Worm (Caenorhabditis elegans) whole organism, L1 larva: ENCODE measurements around the gene madf-4.

Experiments used
- C16A3.4 ChIP-seq: fragments of 150-350 bp; optimal IDR thresholded peaks from 2 replicates; lab custom pipeline; 2014; ENCODE audit warnings: missing biosample characterization, missing genetic modification characterization
- aha-1 ChIP-seq: fragments of 150-350 bp; optimal IDR thresholded peaks from 2 replicates; lab custom pipeline; 2014; ENCODE audit warnings: missing biosample characterization, missing genetic modification characterization
- blmp-1 ChIP-seq: fragments of 150-350 bp; optimal IDR thresholded peaks from 2 replicates; lab custom pipeline; 2014; ENCODE audit warnings: missing biosample characterization, missing genetic modification characterization
- ceh-63 ChIP-seq: fragments of 200-800 bp; sonication (Bioruptor generic); optimal IDR thresholded peaks from 2 replicates; lab custom pipeline; 2018; ENCODE audit warnings: mild to moderate bottlenecking, missing genetic modification characterization, missing compliant biosample characterization
- ceh-82 ChIP-seq, 3 experiments: fragments of 150-350 bp in 1 of 3; sonication (generic microtip) in 2 of 3; optimal IDR thresholded peaks; 2 replicates each; lab custom pipeline; 2014 to 2017; ENCODE audit warnings: missing biosample characterization in 3 of 3, missing genetic modification characterization in 3 of 3
- dpl-1 ChIP-seq, 3 experiments: fragments of 150-350 bp in 2 of 3; sonication (generic microtip) in 1 of 3; optimal IDR thresholded peaks; 2 replicates each; lab custom pipeline; 2014 to 2017; ENCODE audit warnings: missing biosample characterization in 3 of 3, missing genetic modification characterization in 3 of 3, missing genetic modification reagents in 3 of 3
- dsc-1 ChIP-seq: sonication (generic microtip); optimal IDR thresholded peaks from 2 replicates; lab custom pipeline; 2016; ENCODE audit warnings: mild to moderate bottlenecking, missing genetic modification characterization, missing compliant biosample characterization
- efl-1 ChIP-seq, 4 experiments: fragments of 150-350 bp; optimal IDR thresholded peaks in 3 of 4; peaks in 1 of 4; 1 replicate in 1 of 4; 2 replicates in 3 of 4; lab custom pipeline; 2014; ENCODE audit warnings: missing biosample characterization in 2 of 4, missing genetic modification characterization in 2 of 4, missing genetic modification reagents in 2 of 4
- egl-27 ChIP-seq, 2 experiments: fragments of 150-350 bp in 1 of 2; sonication (generic microtip); optimal IDR thresholded peaks; 3 replicates each; lab custom pipeline; 2017 to 2018; ENCODE audit warnings: missing biosample characterization in 2 of 2, missing genetic modification characterization in 2 of 2, missing genetic modification reagents in 2 of 2
- elt-2 ChIP-seq: sonication (generic microtip); optimal IDR thresholded peaks from 2 replicates; lab custom pipeline; 2016; ENCODE audit warnings: missing genetic modification characterization, mild to moderate bottlenecking, inconsistent platforms, missing compliant biosample characterization, missing genetic modification reagents
- fkh-10 ChIP-seq: sonication (generic microtip); optimal IDR thresholded peaks from 2 replicates; lab custom pipeline; 2017; ENCODE audit warnings: missing biosample characterization, missing genetic modification reagents, missing genetic modification characterization
- isw-1 ChIP-seq: fragments of 200-800 bp; sonication (Bioruptor generic); IDR thresholded peaks from 2 replicates; pipeline ENCODE4 v1.3.6; 2022; ENCODE audit warnings: missing genetic modification characterization, missing compliant biosample characterization
- lin-15B ChIP-seq: fragments of 150-350 bp; sonication (generic microtip); optimal IDR thresholded peaks from 3 replicates; lab custom pipeline; 2014; ENCODE audit warnings: missing biosample characterization, missing genetic modification characterization
- lin-35 ChIP-seq, 2 experiments: fragments of 150-350 bp; optimal IDR thresholded peaks; 2 replicates each; lab custom pipeline; 2014; ENCODE audit warnings: missing biosample characterization in 2 of 2, missing genetic modification characterization in 2 of 2, missing genetic modification reagents in 2 of 2
- lsy-2 ChIP-seq, 2 experiments: fragments of 150-350 bp; optimal IDR thresholded peaks; 2 replicates each; lab custom pipeline; 2014; ENCODE audit warnings: missing biosample characterization in 2 of 2, missing genetic modification characterization in 2 of 2
- mab-9 ChIP-seq: fragments of 200-800 bp; sonication (Bioruptor generic); IDR thresholded peaks from 2 replicates; pipeline ENCODE4 v1.3.6; 2022; ENCODE audit warnings: missing genetic modification reagents, missing genetic modification characterization, missing compliant biosample characterization
- mdl-1 ChIP-seq, 2 experiments: fragments of 150-350 bp; optimal IDR thresholded peaks; 2 replicates each; lab custom pipeline; 2014 to 2017; ENCODE audit warnings: missing biosample characterization in 2 of 2, missing genetic modification characterization in 2 of 2, inconsistent platforms in 1 of 2
- nhr-20 ChIP-seq: sonication (generic microtip); optimal IDR thresholded peaks from 2 replicates; lab custom pipeline; 2016; ENCODE audit warnings: mild to moderate bottlenecking, missing genetic modification characterization, missing compliant biosample characterization
- nhr-47 ChIP-seq: sonication (generic microtip); optimal IDR thresholded peaks from 2 replicates; lab custom pipeline; 2016; ENCODE audit warnings: mild to moderate bottlenecking, missing genetic modification characterization, moderate library complexity, missing compliant biosample characterization
- nhr-71 ChIP-seq: sonication (generic microtip); optimal IDR thresholded peaks from 2 replicates; lab custom pipeline; 2016; ENCODE audit warnings: mild to moderate bottlenecking, missing genetic modification characterization, moderate library complexity, missing compliant biosample characterization
- nhr-76 ChIP-seq: sonication (generic microtip); optimal IDR thresholded peaks from 2 replicates; lab custom pipeline; 2017; ENCODE audit warnings: missing biosample characterization, missing genetic modification characterization
- nhr-77 ChIP-seq: fragments of 150-350 bp; optimal IDR thresholded peaks from 2 replicates; lab custom pipeline; 2014; ENCODE audit warnings: missing biosample characterization, missing genetic modification characterization
- nhr-90 ChIP-seq: sonication (generic microtip); optimal IDR thresholded peaks from 2 replicates; lab custom pipeline; 2016; ENCODE audit warnings: mild to moderate bottlenecking, missing genetic modification characterization, missing compliant biosample characterization; ENCODE audit not compliant: poor library complexity
- pax-3 ChIP-seq: fragments of 200-800 bp; sonication (Bioruptor generic); optimal IDR thresholded peaks from 2 replicates; lab custom pipeline; 2018; ENCODE audit warnings: mild to moderate bottlenecking, missing genetic modification characterization, moderate library complexity, missing compliant biosample characterization
- pqm-1 ChIP-seq: sonication (generic microtip); optimal IDR thresholded peaks from 3 replicates; lab custom pipeline; 2017; ENCODE audit warnings: missing biosample characterization, missing genetic modification characterization
- rnt-1 ChIP-seq: sonication (generic microtip); optimal IDR thresholded peaks from 2 replicates; lab custom pipeline; 2016; ENCODE audit warnings: mild to moderate bottlenecking, missing genetic modification characterization, moderate library complexity, missing compliant biosample characterization
- skn-1 ChIP-seq: fragments of 150-350 bp; optimal IDR thresholded peaks from 2 replicates; lab custom pipeline; 2014; ENCODE audit warnings: missing biosample characterization, missing genetic modification characterization
- snu-23 ChIP-seq: sonication (generic microtip); optimal IDR thresholded peaks from 2 replicates; lab custom pipeline; 2016; ENCODE audit warnings: missing genetic modification characterization, missing compliant biosample characterization
- swsn-7 ChIP-seq: sonication (generic microtip); optimal IDR thresholded peaks from 2 replicates; lab custom pipeline; 2016; ENCODE audit warnings: missing genetic modification characterization, missing compliant biosample characterization
- tbx-2 ChIP-seq: sonication (generic microtip); optimal IDR thresholded peaks from 2 replicates; lab custom pipeline; 2016; ENCODE audit warnings: missing genetic modification characterization, missing compliant biosample characterization
- unc-130 ChIP-seq: fragments of 150-350 bp; optimal IDR thresholded peaks from 2 replicates; lab custom pipeline; 2017; ENCODE audit warnings: missing biosample characterization, missing genetic modification characterization, inconsistent platforms
- unc-30 ChIP-seq: sonication (generic microtip); optimal IDR thresholded peaks from 2 replicates; lab custom pipeline; 2017; ENCODE audit warnings: missing biosample characterization, missing genetic modification characterization
- unc-62 ChIP-seq: fragments of 150-350 bp; optimal IDR thresholded peaks from 2 replicates; lab custom pipeline; 2014; ENCODE audit warnings: missing biosample characterization, missing genetic modification reagents, missing genetic modification characterization
- xbp-1 ChIP-seq: sonication (generic microtip); optimal IDR thresholded peaks from 2 replicates; lab custom pipeline; 2016; ENCODE audit warnings: missing genetic modification characterization, missing compliant biosample characterization
- ztf-4 ChIP-seq: fragments of 150-350 bp; optimal IDR thresholded peaks from 2 replicates; lab custom pipeline; 2014; ENCODE audit warnings: missing biosample characterization, missing genetic modification characterization

madf-4 gene

ce11 chrV:9937435-9937834 is 24.9 kb downstream of the madf-4 start, which contains the start of gene srj-33:
srj-33 (minus strand) TSS chrV:9937535.
- no peak for TF ChIP-seq ceh-63 (GFP tag; lab: Kevin White, UChicago)

DNA sequence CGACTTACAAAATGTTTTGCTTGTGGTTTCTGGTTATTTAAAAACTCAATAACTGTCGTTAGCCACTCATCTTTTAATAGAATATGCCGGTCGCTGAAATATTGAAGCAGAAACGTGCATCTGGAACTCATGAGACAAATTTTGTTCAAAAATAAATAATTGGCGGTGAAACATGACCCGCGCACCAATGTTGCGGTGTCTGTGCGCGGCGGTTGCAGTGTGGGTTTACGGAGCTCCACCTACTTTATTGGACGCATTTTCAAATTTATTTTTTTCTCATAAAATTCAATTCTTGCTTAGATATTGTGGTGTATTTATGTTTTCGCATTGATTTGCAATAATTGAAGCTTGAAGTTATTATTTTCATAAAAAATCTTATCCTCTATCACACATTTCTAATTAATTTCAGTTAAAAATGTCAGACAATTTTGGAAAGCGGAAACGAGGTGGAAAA is 31.7 kb downstream of the madf-4 start, which contains the start of the genes rmh-2 and suds-3:
Gene rmh-2, minus strand, starts transcription at position 164 of the 454 bp plus-strand sequence.
Gene suds-3, plus strand, starts transcription at position 404 of the 454 bp plus-strand sequence.
- TF ChIP-seq ztf-4 (tag; lab: Kevin White, UChicago) (no peak), lin-15B (tag; lab: Kevin White, UChicago) (peak; percentile 39), nhr-47 (tag; lab: Kevin White, UChicago) (no peak), dsc-1 (tag; lab: Kevin White, UChicago) (peak; percentile 11), snu-23 (GFP tag; lab: Kevin White, UChicago) (no peak), swsn-7 (peak; percentile 20), pax-3 (no peak), nhr-77 (tag; lab: Kevin White, UChicago) (no peak), nhr-90 (tag; lab: Kevin White, UChicago) (peak; percentile 7), dpl-1 (GFP tag; optimal IDR thresholded peaks at IDR 0.05; lab: Kevin White, UChicago) (peak; percentile 72 to 87 (median 82)), nhr-76 (tag; lab: Kevin White, UChicago) (no peak), isw-1 (GFP tag; lab: Robert Waterston, UW) (no peak), lsy-2 (tag; optimal IDR thresholded peaks at IDR 0.05; lab: Kevin White, UChicago) (peak in 1 of 2 experiments; percentile 69), mdl-1 (tag; optimal IDR thresholded peaks at IDR 0.05; lab: Kevin White, UChicago) (peak in 1 of 2 experiments; percentile 16), nhr-20 (tag; lab: Kevin White, UChicago) (peak; percentile 31), C16A3.4 (tag; lab: Kevin White, UChicago) (peak; percentile 53), aha-1 (no peak), rnt-1 (tag; lab: Kevin White, UChicago) (peak; percentile 69), lin-35 (GFP tag; optimal IDR thresholded peaks at IDR 0.05; lab: Kevin White, UChicago) (peak; percentile 69 to 92), efl-1 (optimal IDR thresholded peaks at IDR 0.05; lab: Kevin White, UChicago) (peak; percentile 60 to 85), efl-1 (GFP tag; optimal IDR thresholded peaks at IDR 0.05 in 1 of 2; lab: Kevin White, UChicago) (peak; percentile 78 to 98), unc-30 (tag; lab: Kevin White, UChicago) (no peak), unc-62 (GFP tag; lab: Kevin White, UChicago) (no peak), ceh-82 (tag; optimal IDR thresholded peaks at IDR 0.05; lab: Kevin White, UChicago) (peak in 1 of 3 experiments; percentile 9), tbx-2 (no peak), xbp-1 (tag; lab: Kevin White, UChicago) (peak; percentile 26), nhr-71 (tag; lab: Kevin White, UChicago) (peak; percentile 50), skn-1 (tag; lab: Kevin White, UChicago) (no peak), fkh-10 (no peak), blmp-1 (tag; lab: Kevin White, UChicago) (peak; percentile 1), egl-27 (tag; optimal IDR thresholded peaks at IDR 0.05; lab: Kevin White, UChicago) (no peak), unc-130 (tag; lab: Kevin White, UChicago) (peak; percentile 9)

ce11 chrV:9927954-9928353 is 34.3 kb downstream of the madf-4 start:
- TF ChIP-seq snu-23 (GFP tag; lab: Kevin White, UChicago) (no peak), mab-9 (GFP tag; lab: Robert Waterston, UW) (no peak), elt-2 (tag; lab: Kevin White, UChicago) (peak; percentile 73), lin-35 (GFP tag; optimal IDR thresholded peaks at IDR 0.05; lab: Kevin White, UChicago) (peak in 1 of 2 experiments; percentile 28), xbp-1 (tag; lab: Kevin White, UChicago) (no peak)

ce11 chrV:9927381-9927780 is 34.9 kb downstream of the madf-4 start:
- no peak for TF ChIP-seq efl-1 (optimal IDR thresholded peaks at IDR 0.05; lab: Kevin White, UChicago)
- peak in 1 of 2 experiments; percentile 34 for TF ChIP-seq efl-1 (GFP tag; optimal IDR thresholded peaks at IDR 0.05 in 1 of 2; lab: Kevin White, UChicago)
- TF ChIP-seq unc-30 (tag; lab: Kevin White, UChicago) = no peak
- no peak for TF ChIP-seq pqm-1 (tag; lab: Kevin White, UChicago)
- TF ChIP-seq, all 84 proteins: peak for 1
